Fruit fly (Drosophila melanogaster) whole organism, larva: ENCODE measurements around the gene CG7352.

Experiments used
- noc ChIP-seq: fragments of 200-800 bp; sonication (Bioruptor generic); optimal IDR thresholded peaks from 3 replicates; lab custom pipeline; 2019; ENCODE audit warnings: missing biosample characterization, mild to moderate bottlenecking, missing genetic modification characterization, moderate library complexity

Gene CG7352

dm6 chr3R:8352961-8353728 lies 5.8 kb downstream of the CG7352 start:
- peak; percentile 48 for TF ChIP-seq noc (tag; lab: Kevin White, UChicago)

- TF ChIP-seq noc (tag; lab: Kevin White, UChicago) = no peak
Measured at dm6 chr3R:8353994-8354393, 6.6 kb downstream of the CG7352 start.

dm6 chr3R:8354458-8354857 lies 7.1 kb downstream of the CG7352 start:
- peak; percentile 23 for TF ChIP-seq noc (tag; lab: Kevin White, UChicago)

- TF ChIP-seq noc (tag; lab: Kevin White, UChicago) = no peak
Measured at dm6 chr3R:8354969-8355368, 7.6 kb downstream of the CG7352 start.

dm6 chr3R:8355579-8355978 lies 8.2 kb downstream of the CG7352 start:
- TF ChIP-seq noc (tag; lab: Kevin White, UChicago) = peak; percentile 78

- TF ChIP-seq noc (tag; lab: Kevin White, UChicago) = no peak
Measured at dm6 chr3R:8356626-8357290, 9.4 kb downstream of the CG7352 start, which contains the start of gene stck. Gene stck (plus strand): TSS chr3R:8356978.

- TF ChIP-seq noc (tag; lab: Kevin White, UChicago) = no peak
Measured at dm6 chr3R:8357372-8357992, 10.1 kb downstream of the CG7352 start.

dm6 chr3R:8358004-8358403 lies 10.6 kb downstream of the CG7352 start:
- TF ChIP-seq noc (tag; lab: Kevin White, UChicago) = no peak

- no peak for TF ChIP-seq noc (tag; lab: Kevin White, UChicago)
Measured at dm6 chr3R:8362259-8362876, 15.0 kb downstream of the CG7352 start, which contains the start of the genes Veneno and CG7963. Gene Veneno (minus strand): TSS chr3R:8362554. Gene CG7963 (plus strand): TSS chr3R:8362826.

dm6 chr3R:8368553-8368952 lies 21.2 kb downstream of the CG7352 start:
- TF ChIP-seq noc (tag; lab: Kevin White, UChicago) = no peak

- TF ChIP-seq noc (tag; lab: Kevin White, UChicago) = no peak
Measured at dm6 chr3R:8389636-8390035, 42.3 kb downstream of the CG7352 start.
